Fruit fly (Drosophila melanogaster) S2 (cell line): ENCODE results near the gene sd.

Experiments used
- CG8478 ChIP-seq: fragments of >200 bp; optimal IDR thresholded peaks from 2 replicates; lab custom pipeline; 2018
- CTCF ChIP-seq, 2 experiments: fragments of >200 bp; optimal IDR thresholded peaks; 2 replicates each; lab custom pipeline; 2018

- TF ChIP-seq CG8478 (lab: Kevin White, UChicago) (no peak), CTCF (optimal IDR thresholded peaks at IDR 0.05; lab: Kevin White, UChicago) (no peak)
Measured at dm6 chrX:15785429-15786239, 18.5 kb upstream of the sd start, which contains the start of the genes Paf-AHalpha and mRpS30.
